Worm (Caenorhabditis elegans): Measurements from ENCODE around the gene pod-2.

The pod-2 gene

ce11 chrII:1179223-1179622 lies 42.6 kb downstream of the pod-2 start, which contains the start of gene nas-27:
Gene nas-27 (minus strand): TSS chrII:1179323.
- TF ChIP-seq Y48G9A.11 (GFP tag; IDR thresholded peaks at IDR 0.05): no peak
- TF ChIP-seq vab-7 (GFP tag; IDR thresholded peaks at IDR 0.05): no peak
- TF ChIP-seq snpc-1.2 (GFP tag; IDR thresholded peaks at IDR 0.05): no peak
- no peak for TF ChIP-seq ZK546.5 (tag; optimal IDR thresholded peaks at IDR 0.05)
- no peak for TF ChIP-seq nhr-102 (tag; optimal IDR thresholded peaks at IDR 0.05)
- no peak for TF ChIP-seq mxl-2 (GFP tag; conservative IDR thresholded peaks at IDR 0.05)

- no peak for TF ChIP-seq nhr-48 (tag; optimal IDR thresholded peaks at IDR 0.05)
- TF ChIP-seq nhr-28 (tag; optimal IDR thresholded peaks at IDR 0.05): peak; percentile 34
- TF ChIP-seq mep-1 (tag; optimal IDR thresholded peaks at IDR 0.05): peak; percentile 39
- no peak for TF ChIP-seq ceh-62 (tag; optimal IDR thresholded peaks at IDR 0.05)
- no peak for TF ChIP-seq mxl-3 (GFP tag; optimal IDR thresholded peaks at IDR 0.05)
- peak; percentile 54 for TF ChIP-seq mes-2 (tag; optimal IDR thresholded peaks at IDR 0.05; ENCODE audit: poor library complexity, severe bottlenecking)
- peak; percentile 23; the same call in 1 of the 2 replicates for TF ChIP-seq dmd-6 (GFP tag; IDR thresholded peaks at IDR 0.05)
- TF ChIP-seq daf-16 (GFP tag; optimal IDR thresholded peaks at IDR 0.05): no peak
- TF ChIP-seq daf-16 (tag; optimal IDR thresholded peaks at IDR 0.05): peak; percentile 62
- TF ChIP-seq gei-8 (GFP tag; optimal IDR thresholded peaks at IDR 0.05): no peak
- TF ChIP-seq Y105C5A.15 (GFP tag; IDR thresholded peaks at IDR 0.05): no peak
- TF ChIP-seq dve-1 (tag; optimal IDR thresholded peaks at IDR 0.05; ENCODE audit: insufficient read depth): peak; percentile 53
Measured at ce11 chrII:1188137-1188536, 51.6 kb downstream of the pod-2 start.

ce11 chrII:1189652-1190051 lies 53.1 kb downstream of the pod-2 start:
- TF ChIP-seq unc-39 (tag; optimal IDR thresholded peaks at IDR 0.05): no peak
- peak; percentile 36 for TF ChIP-seq nhr-28 (tag; optimal IDR thresholded peaks at IDR 0.05)
- TF ChIP-seq T26A8.4 (GFP tag; IDR thresholded peaks at IDR 0.05): no peak
- TF ChIP-seq hlh-11 (tag; optimal IDR thresholded peaks at IDR 0.05): peak; percentile 33
- TF ChIP-seq daf-16 (GFP tag; optimal IDR thresholded peaks at IDR 0.05): no peak
- TF ChIP-seq daf-16 (tag; optimal IDR thresholded peaks at IDR 0.05): peak; percentile 21
- TF ChIP-seq nhr-41 (GFP tag; IDR thresholded peaks at IDR 0.05): no peak
- peak; percentile 5 for TF ChIP-seq hlh-30 (tag; optimal IDR thresholded peaks at IDR 0.05; ENCODE audit: insufficient read depth)

ce11 chrII:1191853-1192252 lies 55.3 kb downstream of the pod-2 start:
- TF ChIP-seq set-16 (GFP tag; IDR thresholded peaks at IDR 0.05): no peak
- TF ChIP-seq F10B5.3 (tag; optimal IDR thresholded peaks at IDR 0.05): no peak
- TF ChIP-seq nhr-28 (tag; optimal IDR thresholded peaks at IDR 0.05): peak; percentile 5
- no peak for TF ChIP-seq lim-7 (GFP tag; IDR thresholded peaks at IDR 0.05)
- TF ChIP-seq daf-8 (GFP tag; IDR thresholded peaks at IDR 0.05): no peak
- TF ChIP-seq nhr-42 (GFP tag; IDR thresholded peaks at IDR 0.05): no peak
- no peak for TF ChIP-seq zag-1 (tag; optimal IDR thresholded peaks at IDR 0.05)
- no peak for TF ChIP-seq cey-2 (tag; optimal IDR thresholded peaks at IDR 0.05; ENCODE audit: borderline replicate concordance, insufficient read depth)
- no peak for TF ChIP-seq skn-1 (tag; optimal IDR thresholded peaks at IDR 0.05)
- peak; percentile 4 for TF ChIP-seq hlh-30 (tag; optimal IDR thresholded peaks at IDR 0.05; ENCODE audit: insufficient read depth)
- TF ChIP-seq madf-5 (GFP tag; IDR thresholded peaks at IDR 0.05): no peak
- no peak for TF ChIP-seq ceh-32 (tag; optimal IDR thresholded peaks at IDR 0.05; ENCODE audit: poor library complexity)
- TF ChIP-seq nhr-111 (GFP tag; optimal IDR thresholded peaks at IDR 0.05): no peak
- TF ChIP-seq daf-16 (GFP tag; optimal IDR thresholded peaks at IDR 0.05): no peak
- peak; percentile 42 for TF ChIP-seq daf-16 (tag; optimal IDR thresholded peaks at IDR 0.05)
- no peak for TF ChIP-seq mes-2 (tag; optimal IDR thresholded peaks at IDR 0.05; ENCODE audit: poor library complexity, severe bottlenecking)
- no peak for TF ChIP-seq lin-1 (GFP tag; IDR thresholded peaks at IDR 0.05)
- TF ChIP-seq dve-1 (tag; optimal IDR thresholded peaks at IDR 0.05; ENCODE audit: insufficient read depth): peak; percentile 34

Data from whole organism, L4 larva.